Worm (Caenorhabditis elegans) whole organism, midembryonic: Measurements from ENCODE around the gene C29F5.1.

Experiments
- T22C8.4 ChIP-seq: fragments of 200-800 bp; sonication (Bioruptor generic); IDR thresholded peaks from 2 replicates; pipeline ENCODE4 v1.3.6; 2022; ENCODE audit warnings: missing genetic modification characterization, missing compliant biosample characterization
- flt-1 ChIP-seq: fragments of 200-800 bp; sonication (Bioruptor generic); IDR thresholded peaks from 2 replicates; pipeline ENCODE4 v1.3.6; 2022; ENCODE audit warnings: missing genetic modification characterization, missing compliant biosample characterization
- tab-1 ChIP-seq: fragments of 200-800 bp; sonication (Bioruptor generic); IDR thresholded peaks from 2 replicates; pipeline ENCODE4 v1.3.6; 2022; ENCODE audit warnings: missing genetic modification characterization, missing compliant biosample characterization
- ztf-23 ChIP-seq: fragments of 200-800 bp; sonication (Bioruptor generic); IDR thresholded peaks from 2 replicates; pipeline ENCODE4 v1.3.6; 2022; ENCODE audit warnings: missing genetic modification reagents, missing genetic modification characterization, missing compliant biosample characterization
- ztf-29 ChIP-seq: fragments of 200-800 bp; sonication (Bioruptor generic); IDR thresholded peaks from 2 replicates; pipeline ENCODE4 v1.3.6; 2022; ENCODE audit warnings: missing genetic modification reagents, missing genetic modification characterization, missing compliant biosample characterization

DNA sequence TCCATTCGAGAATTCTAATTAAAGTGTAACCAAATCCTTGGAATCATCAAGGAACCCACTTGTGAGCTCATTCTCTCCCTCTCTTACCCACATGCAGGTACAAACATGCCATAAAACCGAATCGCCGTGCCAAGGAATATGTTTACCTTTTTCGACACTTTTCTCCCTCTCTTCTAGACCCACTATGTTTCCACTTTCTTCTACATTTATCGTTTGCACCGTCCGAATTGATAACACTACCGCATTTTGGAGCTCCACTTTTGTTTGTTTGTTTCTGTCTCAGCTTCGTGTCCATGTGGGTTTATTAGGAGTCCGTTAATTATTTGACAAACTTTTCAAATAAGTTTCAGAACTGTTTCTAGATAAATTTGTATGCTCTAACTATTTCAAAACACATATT is 21.4 kb upstream of the C29F5.1 start:
- no peak for TF ChIP-seq tab-1 (GFP tag; lab: Robert Waterston, UW)
- TF ChIP-seq ztf-29: no peak
- TF ChIP-seq ztf-23 (GFP tag; lab: Robert Waterston, UW): no peak
- no peak for TF ChIP-seq flt-1 (GFP tag; lab: Robert Waterston, UW)
- TF ChIP-seq T22C8.4 (GFP tag; lab: Robert Waterston, UW): no peak
